Worm (Caenorhabditis elegans): ENCODE data around the gene sqv-6.

- TF ChIP-seq flt-1 (GFP tag; IDR thresholded peaks at IDR 0.05) (no peak), ama-1 (optimal IDR thresholded peaks at IDR 0.05) (no peak)
Observed at ce11 chrV:945144-945543, 19.4 kb downstream of the sqv-6 start, which contains the start of gene Y50D4C.3.
